Worm (Caenorhabditis elegans) whole organism, mixed stage, embryonic: Measurements from ENCODE around the gene Y76B12C.4.

Experiments
- blmp-1 ChIP-seq: fragments of 150-350 bp; optimal IDR thresholded peaks from 2 replicates; lab custom pipeline; 2014; ENCODE audit warnings: missing biosample characterization, missing genetic modification characterization
- ceh-39 ChIP-seq: fragments of 150-350 bp; optimal IDR thresholded peaks from 2 replicates; lab custom pipeline; 2014; ENCODE audit warnings: missing biosample characterization, missing genetic modification characterization
- mab-5 ChIP-seq: fragments of 150-350 bp; optimal IDR thresholded peaks from 2 replicates; lab custom pipeline; 2014; ENCODE audit warnings: missing biosample characterization, missing genetic modification characterization
- nhr-12 ChIP-seq: fragments of 150-350 bp; optimal IDR thresholded peaks from 2 replicates; lab custom pipeline; 2014; ENCODE audit warnings: missing biosample characterization, missing genetic modification characterization
- nhr-237 ChIP-seq: fragments of 150-350 bp; optimal IDR thresholded peaks from 2 replicates; lab custom pipeline; 2014; ENCODE audit warnings: missing biosample characterization, missing genetic modification characterization
- sem-2 ChIP-seq: fragments of 200-800 bp; sonication (Bioruptor generic); optimal IDR thresholded peaks from 2 replicates; lab custom pipeline; 2018; ENCODE audit warnings: mild to moderate bottlenecking, missing genetic modification characterization, missing compliant biosample characterization
- sptf-1 ChIP-seq: sonication (generic microtip); optimal IDR thresholded peaks from 2 replicates; lab custom pipeline; 2017; ENCODE audit warnings: mild to moderate bottlenecking, missing genetic modification characterization, moderate library complexity, missing compliant biosample characterization
- ztf-11 ChIP-seq: fragments of 150-350 bp; optimal IDR thresholded peaks from 2 replicates; lab custom pipeline; 2014; ENCODE audit warnings: missing biosample characterization, missing genetic modification characterization

ce11 chrIV:1975594-1975993, 3.4 kb upstream of the Y76B12C.4 start:
- no peak for TF ChIP-seq ceh-39 (tag; lab: Kevin White, UChicago)
- no peak for TF ChIP-seq ztf-11
- no peak for TF ChIP-seq sem-2 (GFP tag; lab: Kevin White, UChicago)
- no peak for TF ChIP-seq nhr-12 (tag; lab: Kevin White, UChicago)
- TF ChIP-seq mab-5: no peak
- no peak for TF ChIP-seq nhr-237 (tag; lab: Kevin White, UChicago)
- TF ChIP-seq sptf-1 (tag; lab: Kevin White, UChicago): no peak
- TF ChIP-seq blmp-1 (tag; lab: Kevin White, UChicago): no peak
